Worm (Caenorhabditis elegans): ENCODE results near the gene smim-14.
A peak's percentile ranks its signal among the peaks of the same experiment; 100 is the strongest.

The smim-14 gene

ce11 chrIII:3431385-3431784 is 38.2 kb downstream of the smim-14 start, which contains the start of gene K01A11.1:
TSS of gene K01A11.1 (minus strand) at chrIII:3431485.
- no peak for TF ChIP-seq elt-3 (tag; optimal IDR thresholded peaks at IDR 0.05)
- no peak for TF ChIP-seq elt-1 (tag; optimal IDR thresholded peaks at IDR 0.05)
- TF ChIP-seq nfya-1 (tag; optimal IDR thresholded peaks at IDR 0.05; ENCODE audit: insufficient read depth), result no peak
- TF ChIP-seq nhr-67 (tag; optimal IDR thresholded peaks at IDR 0.05), result no peak
- TF ChIP-seq daf-12 (tag; optimal IDR thresholded peaks at IDR 0.05), result no peak

ce11 chrIII:3430667-3431066 is 38.9 kb downstream of the smim-14 start:
- TF ChIP-seq nfya-1 (tag; optimal IDR thresholded peaks at IDR 0.05; ENCODE audit: insufficient read depth) (no peak), ceh-28 (tag; optimal IDR thresholded peaks at IDR 0.05) (peak; percentile 67)

ce11 chrIII:3429761-3430160 is 39.8 kb downstream of the smim-14 start:
- no peak for TF ChIP-seq sea-2 (GFP tag; optimal IDR thresholded peaks at IDR 0.05)
- peak; percentile 76 for TF ChIP-seq ceh-28 (tag; optimal IDR thresholded peaks at IDR 0.05)

ce11 chrIII:3428574-3428973 is 41.0 kb downstream of the smim-14 start:
- TF ChIP-seq nhr-11 (tag; optimal IDR thresholded peaks at IDR 0.05) (no peak), snpc-4 (tag; optimal IDR thresholded peaks at IDR 0.05) (no peak), unc-39 (tag; optimal IDR thresholded peaks at IDR 0.05) (no peak), nhr-67 (tag; optimal IDR thresholded peaks at IDR 0.05) (no peak), ama-1 (optimal IDR thresholded peaks at IDR 0.05) (no peak), egl-5 (tag; optimal IDR thresholded peaks at IDR 0.05) (no peak), tbx-2 (tag; optimal IDR thresholded peaks at IDR 0.05) (no peak)

- TF ChIP-seq ceh-16 (tag; optimal IDR thresholded peaks at IDR 0.05), result no peak
- TF ChIP-seq nfya-1 (tag; optimal IDR thresholded peaks at IDR 0.05; ENCODE audit: insufficient read depth), result peak; percentile 12
- TF ChIP-seq elt-2 (tag; optimal IDR thresholded peaks at IDR 0.05), result peak; percentile 2
- no peak for TF ChIP-seq nhr-76 (tag; optimal IDR thresholded peaks at IDR 0.05)
- no peak for TF ChIP-seq ZK546.5 (tag; optimal IDR thresholded peaks at IDR 0.05)
- TF ChIP-seq unc-39 (tag; optimal IDR thresholded peaks at IDR 0.05), result no peak
- TF ChIP-seq nhr-23 (tag; optimal IDR thresholded peaks at IDR 0.05), result no peak
- TF ChIP-seq zag-1 (tag; optimal IDR thresholded peaks at IDR 0.05), result no peak
- no peak for TF ChIP-seq ceh-82 (tag; optimal IDR thresholded peaks at IDR 0.05)
- TF ChIP-seq unc-62 (GFP tag; optimal IDR thresholded peaks at IDR 0.05), result no peak
These were observed 42.8 kb downstream of the smim-14 start for ce11 chrIII:3426741-3427140.

ce11 chrIII:3425438-3425837 is 44.1 kb downstream of the smim-14 start, which contains the start of gene metl-18:
TSS of gene metl-18 (plus strand) at chrIII:3425738.
- no peak for TF ChIP-seq mdl-1 (tag; optimal IDR thresholded peaks at IDR 0.05)
- no peak for TF ChIP-seq elt-3 (tag; optimal IDR thresholded peaks at IDR 0.05)
- no peak for TF ChIP-seq ceh-16 (tag; optimal IDR thresholded peaks at IDR 0.05)
- TF ChIP-seq lin-39 (tag; optimal IDR thresholded peaks at IDR 0.05), result no peak
- no peak for TF ChIP-seq egl-27 (tag; optimal IDR thresholded peaks at IDR 0.05)
- TF ChIP-seq lsy-12 (tag; optimal IDR thresholded peaks at IDR 0.05), result no peak
- TF ChIP-seq hmg-11 (tag; optimal IDR thresholded peaks at IDR 0.05), result no peak
- no peak for TF ChIP-seq pha-4 (tag; optimal IDR thresholded peaks at IDR 0.05)
- no peak for TF ChIP-seq pqm-1 (tag; optimal IDR thresholded peaks at IDR 0.05)
- no peak for TF ChIP-seq nhr-77 (tag; optimal IDR thresholded peaks at IDR 0.05)

ce11 chrIII:3423924-3424323 is 45.6 kb downstream of the smim-14 start:
- no peak for TF ChIP-seq pqm-1 (tag; optimal IDR thresholded peaks at IDR 0.05)
- no peak for TF ChIP-seq elt-1 (tag; optimal IDR thresholded peaks at IDR 0.05)
- no peak for TF ChIP-seq nfya-1 (tag; optimal IDR thresholded peaks at IDR 0.05; ENCODE audit: insufficient read depth)
- no peak for TF ChIP-seq nhr-28 (tag; optimal IDR thresholded peaks at IDR 0.05)
- TF ChIP-seq egl-5 (tag; optimal IDR thresholded peaks at IDR 0.05), result no peak
- no peak for TF ChIP-seq mdl-1 (tag; optimal IDR thresholded peaks at IDR 0.05)
- TF ChIP-seq hmg-11 (tag; optimal IDR thresholded peaks at IDR 0.05), result no peak
- TF ChIP-seq fkh-10 (GFP tag; optimal IDR thresholded peaks at IDR 0.05), result no peak
- no peak for TF ChIP-seq nhr-25 (tag; optimal IDR thresholded peaks at IDR 0.05)
- no peak for TF ChIP-seq unc-39 (tag; optimal IDR thresholded peaks at IDR 0.05)
- TF ChIP-seq lsy-12 (tag; optimal IDR thresholded peaks at IDR 0.05), result no peak
- no peak for TF ChIP-seq ZK546.5 (tag; optimal IDR thresholded peaks at IDR 0.05)
- no peak for TF ChIP-seq nhr-23 (tag; optimal IDR thresholded peaks at IDR 0.05)

Measured in whole organism, L3 larva.